Fruit fly (Drosophila melanogaster): Measurements from ENCODE around the gene Gr98a.
A peak's percentile ranks its signal among the peaks of the same experiment; 100 is the strongest.

The Gr98a gene

DNA sequence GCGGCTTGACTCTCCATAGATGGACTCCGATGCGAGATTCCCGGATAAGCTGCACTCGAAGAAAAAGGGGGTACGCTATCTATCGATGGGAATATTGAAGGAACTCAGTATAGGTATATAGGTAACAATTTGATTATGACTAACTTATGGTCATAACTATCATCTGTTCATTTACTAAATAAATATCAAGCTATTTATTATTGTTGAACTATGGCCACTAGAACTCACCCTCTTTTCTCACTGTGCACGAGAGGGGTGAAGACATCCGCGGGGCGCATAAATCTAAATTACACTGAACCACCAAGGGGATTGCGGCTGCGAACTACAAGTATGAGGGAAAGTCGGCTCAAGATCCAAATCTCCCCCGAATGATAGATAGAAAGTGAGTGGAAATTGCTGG, 47.1 kb upstream of the Gr98a start, which contains the start of gene CG44290 (continued):
- TF ChIP-seq org-1 (GFP tag; optimal IDR thresholded peaks at IDR 0.05) = peak; percentile 32
- TF ChIP-seq Lpt (GFP tag; optimal IDR thresholded peaks at IDR 0.05) = no peak
- no peak for TF ChIP-seq salm (tag; optimal IDR thresholded peaks at IDR 0.05)
- TF ChIP-seq Hmx (GFP tag; optimal IDR thresholded peaks at IDR 0.05) = no peak
- TF ChIP-seq CG4730 (GFP tag; IDR thresholded peaks at IDR 0.05) = 0 out of 2 replicates have a peak, but pooled peaks have one; percentile 40
- no peak for TF ChIP-seq sens-2 (GFP tag; IDR thresholded peaks at IDR 0.05)
- peak; percentile 31 for TF ChIP-seq crol (GFP tag; IDR thresholded peaks at IDR 0.05)
- no peak for TF ChIP-seq seq (GFP tag; IDR thresholded peaks at IDR 0.05)
- TF ChIP-seq Fer3 (tag; optimal IDR thresholded peaks at IDR 0.05) = peak; percentile 1
- no peak for TF ChIP-seq hth (optimal IDR thresholded peaks at IDR 0.05)
- TF ChIP-seq aop (GFP tag; IDR thresholded peaks at IDR 0.05) = no peak
- TF ChIP-seq lilli (GFP tag; optimal IDR thresholded peaks at IDR 0.05) = no peak
- peak; percentile 57 for TF ChIP-seq nmo (GFP tag; optimal IDR thresholded peaks at IDR 0.05)
- TF ChIP-seq HLHmδ (GFP tag; optimal IDR thresholded peaks at IDR 0.05) = no peak
- no peak for TF ChIP-seq CG8089 (GFP tag; optimal IDR thresholded peaks at IDR 0.05)
- TF ChIP-seq CG3281 (GFP tag; optimal IDR thresholded peaks at IDR 0.05) = no peak
- no peak for TF ChIP-seq ttk (GFP tag; IDR thresholded peaks at IDR 0.05)
- no peak for TF ChIP-seq cg (GFP tag; optimal IDR thresholded peaks at IDR 0.05)
- no peak for TF ChIP-seq CG11723 (GFP tag; optimal IDR thresholded peaks at IDR 0.05)
- TF ChIP-seq pfk (GFP tag; optimal IDR thresholded peaks at IDR 0.05) = no peak
- peak; percentile 25 for TF ChIP-seq Sox100B (GFP tag; optimal IDR thresholded peaks at IDR 0.05)
- peak; percentile 21 for TF ChIP-seq slp2 (GFP tag; optimal IDR thresholded peaks at IDR 0.05)
- peak; percentile 78 for TF ChIP-seq Ets65A (GFP tag)
- TF ChIP-seq CG10147 (GFP tag; optimal IDR thresholded peaks at IDR 0.05) = no peak
- TF ChIP-seq crc (GFP tag; optimal IDR thresholded peaks at IDR 0.05) = no peak
- TF ChIP-seq CG32532 (GFP tag; IDR thresholded peaks at IDR 0.05) = peak; percentile 24; the same call in 1 of the 2 replicates
- TF ChIP-seq tap (tag; optimal IDR thresholded peaks at IDR 0.05) = peak; percentile 18
- peak; percentile 40 for TF ChIP-seq Chrac-16 (GFP tag; optimal IDR thresholded peaks at IDR 0.05)
- no peak for TF ChIP-seq Dad (GFP tag; optimal IDR thresholded peaks at IDR 0.05)
- peak; percentile 48 for TF ChIP-seq pum (GFP tag; optimal IDR thresholded peaks at IDR 0.05)
- TF ChIP-seq CG4617 (GFP tag; optimal IDR thresholded peaks at IDR 0.05; ENCODE audit: borderline replicate concordance) = peak; percentile 13
- peak; percentile 90 for TF ChIP-seq grn (GFP tag; optimal IDR thresholded peaks at IDR 0.05)
- TF ChIP-seq D19B (GFP tag; optimal IDR thresholded peaks at IDR 0.05) = no peak
- peak; percentile 43; the same call in 1 of the 2 replicates for TF ChIP-seq CG8765 (GFP tag; IDR thresholded peaks at IDR 0.05)
- TF ChIP-seq mirr (GFP tag; optimal IDR thresholded peaks at IDR 0.05) = no peak
- peak; percentile 42 for TF ChIP-seq bab2 (GFP tag; optimal IDR thresholded peaks at IDR 0.05)
- peak; percentile 4 for TF ChIP-seq pb (GFP tag; optimal IDR thresholded peaks at IDR 0.05)
- TF ChIP-seq Dref (GFP tag; IDR thresholded peaks at IDR 0.05) = no peak
- TF ChIP-seq CG1529 (GFP tag; optimal IDR thresholded peaks at IDR 0.05) = peak; percentile 25
- 0 out of 3 replicates have a peak, but pooled peaks have one; percentile 24 for TF ChIP-seq ci (GFP tag; IDR thresholded peaks at IDR 0.05)
- TF ChIP-seq CG12942 (GFP tag; optimal IDR thresholded peaks at IDR 0.05) = no peak
- no peak for TF ChIP-seq Sin3A (optimal IDR thresholded peaks at IDR 0.05)
- TF ChIP-seq bcd (GFP tag; optimal IDR thresholded peaks at IDR 0.05) = peak; percentile 21
- TF ChIP-seq Side (GFP tag; optimal IDR thresholded peaks at IDR 0.05) = peak; percentile 41
- peak; percentile 27 for TF ChIP-seq Asciz (GFP tag; optimal IDR thresholded peaks at IDR 0.05)
- TF ChIP-seq prd (optimal IDR thresholded peaks at IDR 0.05) = no peak
- TF ChIP-seq prd (GFP tag; IDR thresholded peaks at IDR 0.05) = peak; percentile 66; the same call in 2 of the 3 replicates
- peak; percentile 59 for TF ChIP-seq nerfin-1 (tag; optimal IDR thresholded peaks at IDR 0.05)
- peak; percentile 84 for TF ChIP-seq zf30C (GFP tag; optimal IDR thresholded peaks at IDR 0.05)
- peak; percentile 35; the same call in 1 of the 2 replicates for TF ChIP-seq HLH3B (GFP tag; IDR thresholded peaks at IDR 0.05)
- peak; percentile 58 for TF ChIP-seq CG6689 (GFP tag; IDR thresholded peaks at IDR 0.05)
- peak; percentile 68 for TF ChIP-seq row (GFP tag; IDR thresholded peaks at IDR 0.05)
- TF ChIP-seq Blimp-1 (GFP tag; optimal IDR thresholded peaks at IDR 0.05) = peak; percentile 65

All from whole organism, embryonic.